Worm (Caenorhabditis elegans) whole organism, midembryonic: ENCODE data around the gene B0228.1.

Experiments used
- T22C8.4 ChIP-seq: fragments of 200-800 bp; sonication (Bioruptor generic); IDR thresholded peaks from 2 replicates; pipeline ENCODE4 v1.3.6; 2022; ENCODE audit warnings: missing genetic modification characterization, missing compliant biosample characterization
- ztf-23 ChIP-seq: fragments of 200-800 bp; sonication (Bioruptor generic); IDR thresholded peaks from 2 replicates; pipeline ENCODE4 v1.3.6; 2022; ENCODE audit warnings: missing genetic modification reagents, missing genetic modification characterization, missing compliant biosample characterization

ce11 chrII:7755116-7755571 is at the start of gene B0228.1, which contains the start of gene B0228.6:
- TF ChIP-seq ztf-23 (GFP tag; lab: Robert Waterston, UW) (no peak), T22C8.4 (GFP tag; lab: Robert Waterston, UW) (peak; percentile 78)
